Worm (Caenorhabditis elegans): Measurements from ENCODE around the gene T13C5.6.

DNA sequence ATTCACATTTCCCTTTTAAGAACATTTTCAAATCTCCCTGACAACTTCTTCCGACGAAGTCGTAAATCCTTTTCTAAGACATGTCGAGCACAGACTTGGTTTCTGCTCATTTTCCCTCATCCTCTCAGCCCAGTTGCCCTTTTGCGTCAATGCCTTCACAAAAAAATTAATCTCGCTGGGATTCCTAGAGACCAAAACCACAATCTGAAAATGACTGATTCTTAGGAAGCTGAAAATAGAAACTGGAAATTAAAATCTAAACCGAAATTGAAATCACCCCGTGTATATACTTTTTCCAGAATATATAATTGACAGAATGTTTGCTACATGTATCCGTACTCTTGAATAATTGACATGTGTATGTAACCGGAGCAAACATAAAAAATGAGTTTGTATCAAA, 39.5 kb upstream of the T13C5.6 start:
- TF ChIP-seq blmp-1 (tag; optimal IDR thresholded peaks at IDR 0.05), result no peak
- TF ChIP-seq nhr-237 (tag; optimal IDR thresholded peaks at IDR 0.05), result no peak
- no peak for TF ChIP-seq nhr-76 (tag; optimal IDR thresholded peaks at IDR 0.05)
- TF ChIP-seq lin-13 (tag; optimal IDR thresholded peaks at IDR 0.05), result no peak
- TF ChIP-seq ztf-11 (tag; optimal IDR thresholded peaks at IDR 0.05), result no peak
- no peak for TF ChIP-seq elt-1 (tag; optimal IDR thresholded peaks at IDR 0.05; ENCODE audit: borderline replicate concordance, insufficient read depth)
- TF ChIP-seq nhr-12 (tag; optimal IDR thresholded peaks at IDR 0.05), result no peak
